Worm (Caenorhabditis elegans) whole organism, L3 larva: ENCODE data around the gene B0303.14.

Experiments
- aly-2 ChIP-seq: fragments of 150-350 bp; optimal IDR thresholded peaks from 2 replicates; lab custom pipeline; 2014; ENCODE audit warnings: missing biosample characterization, missing genetic modification characterization
- ama-1 ChIP-seq: fragments of 150-350 bp; optimal IDR thresholded peaks from 2 replicates; lab custom pipeline; 2018
- elt-1 ChIP-seq: fragments of 150-350 bp; optimal IDR thresholded peaks from 2 replicates; lab custom pipeline; 2014; ENCODE audit warnings: missing biosample characterization, missing genetic modification characterization
- mml-1 ChIP-seq: fragments of 150-350 bp; sonication (generic microtip); optimal IDR thresholded peaks from 3 replicates; lab custom pipeline; 2014; ENCODE audit warnings: missing biosample characterization, missing genetic modification characterization
- nhr-237 ChIP-seq: fragments of 150-350 bp; optimal IDR thresholded peaks from 2 replicates; lab custom pipeline; 2014; ENCODE audit warnings: missing biosample characterization, missing genetic modification characterization
- unc-62 ChIP-seq: fragments of 150-350 bp; sonication (generic microtip); optimal IDR thresholded peaks from 4 replicates; lab custom pipeline; 2014; ENCODE audit warnings: missing biosample characterization, missing genetic modification reagents, missing genetic modification characterization

ce11 chrIII:8688438-8688946 lies 27.5 kb downstream of the B0303.14 start, which contains the start of gene hadb-1:
- TF ChIP-seq elt-1 (tag; lab: Kevin White, UChicago) (no peak), ama-1 (lab: Kevin White, UChicago) (no peak), nhr-237 (tag; lab: Kevin White, UChicago) (no peak), mml-1 (tag; lab: Kevin White, UChicago) (no peak), aly-2 (tag; lab: Kevin White, UChicago) (no peak), unc-62 (GFP tag; lab: Kevin White, UChicago) (no peak)
